Fruit fly (Drosophila melanogaster) whole organism, adult: ENCODE measurements around the gene baf.

Experiments
- CG11617 ChIP-seq: fragments of 200-800 bp; sonication (Bioruptor generic); optimal IDR thresholded peaks from 2 replicates; lab custom pipeline; 2017; ENCODE audit warnings: mild to moderate bottlenecking, missing biosample characterization, missing genetic modification reagents, missing genetic modification characterization
- CG12768 ChIP-seq: fragments of 200-800 bp; sonication (Bioruptor generic); optimal IDR thresholded peaks from 2 replicates; lab custom pipeline; 2017; ENCODE audit warnings: missing biosample characterization, missing genetic modification characterization, mild to moderate bottlenecking, moderate library complexity, missing genetic modification reagents
- CG14711 ChIP-seq: fragments of 200-800 bp; sonication (Bioruptor generic); optimal IDR thresholded peaks from 2 replicates; lab custom pipeline; 2018; ENCODE audit warnings: missing biosample characterization, mild to moderate bottlenecking, missing genetic modification characterization, moderate library complexity
- CG1620 ChIP-seq: fragments of 200-800 bp; sonication (Bioruptor generic); optimal IDR thresholded peaks from 2 replicates; lab custom pipeline; 2016; ENCODE audit warnings: missing biosample characterization, missing genetic modification characterization
- CG33017 ChIP-seq: fragments of 200-800 bp; sonication (Bioruptor generic); optimal IDR thresholded peaks from 2 replicates; lab custom pipeline; 2018; ENCODE audit warnings: missing biosample characterization, mild to moderate bottlenecking, missing genetic modification characterization, moderate library complexity
- CG5204 ChIP-seq: fragments of 200-800 bp; sonication (Bioruptor generic); optimal IDR thresholded peaks from 2 replicates; lab custom pipeline; 2016; ENCODE audit warnings: missing biosample characterization, missing genetic modification characterization
- CG7045 ChIP-seq: fragments of 200-800 bp; sonication (Bioruptor generic); optimal IDR thresholded peaks from 2 replicates; lab custom pipeline; 2017; ENCODE audit warnings: missing biosample characterization, mild to moderate bottlenecking, missing genetic modification characterization
- CG7101 ChIP-seq: fragments of 200-800 bp; sonication (Bioruptor generic); optimal IDR thresholded peaks from 2 replicates; lab custom pipeline; 2018; ENCODE audit warnings: missing biosample characterization, mild to moderate bottlenecking, missing genetic modification characterization, moderate library complexity
- Clk ChIP-seq: fragments of 200-800 bp; sonication (Bioruptor generic); optimal IDR thresholded peaks from 2 replicates; lab custom pipeline; 2017; ENCODE audit warnings: missing biosample characterization, missing genetic modification characterization
- Crg-1 ChIP-seq: fragments of 200-800 bp; sonication (Bioruptor generic); optimal IDR thresholded peaks from 2 replicates; lab custom pipeline; 2016; ENCODE audit warnings: missing biosample characterization, missing genetic modification characterization
- Hr96 ChIP-seq: fragments of 200-800 bp; sonication (Bioruptor generic); optimal IDR thresholded peaks from 2 replicates; lab custom pipeline; 2016; ENCODE audit warnings: missing biosample characterization, missing genetic modification characterization
- Mnt ChIP-seq: fragments of 200-800 bp; sonication (Bioruptor generic); optimal IDR thresholded peaks from 2 replicates; lab custom pipeline; 2016; ENCODE audit warnings: missing biosample characterization, mild to moderate bottlenecking, missing genetic modification characterization
- bab1 ChIP-seq: fragments of 200-800 bp; sonication (Bioruptor generic); optimal IDR thresholded peaks from 3 replicates; lab custom pipeline; 2019; ENCODE audit warnings: missing biosample characterization, mild to moderate bottlenecking, missing genetic modification characterization, moderate library complexity
- cic ChIP-seq: fragments of 200-800 bp; sonication (Bioruptor generic); optimal IDR thresholded peaks from 2 replicates; lab custom pipeline; 2017; ENCODE audit warnings: missing biosample characterization, mild to moderate bottlenecking, missing genetic modification characterization, moderate library complexity
- cnc ChIP-seq, 2 experiments: fragments of >200 bp; optimal IDR thresholded peaks; 2 replicates each; lab custom pipeline; 2017
- kay ChIP-seq: fragments of 200-800 bp; sonication (Bioruptor generic); peaks from one replicate; lab custom pipeline; 2016; ENCODE audit warnings: missing biosample characterization, missing genetic modification characterization, borderline replicate concordance
- ovo ChIP-seq: fragments of 200-800 bp; sonication (Bioruptor generic); optimal IDR thresholded peaks from 2 replicates; lab custom pipeline; 2016; ENCODE audit warnings: missing biosample characterization, missing genetic modification characterization
- pad ChIP-seq: fragments of 200-800 bp; sonication (Bioruptor generic); optimal IDR thresholded peaks from 3 replicates; lab custom pipeline; 2017; ENCODE audit warnings: missing biosample characterization, missing genetic modification characterization, mild to moderate bottlenecking, moderate library complexity, missing genetic modification reagents
- tj ChIP-seq: fragments of 200-800 bp; sonication (Bioruptor generic); optimal IDR thresholded peaks from 3 replicates; lab custom pipeline; 2017; ENCODE audit warnings: missing biosample characterization, mild to moderate bottlenecking, missing genetic modification characterization, moderate library complexity
- toe ChIP-seq: fragments of 200-800 bp; sonication (Bioruptor generic); optimal IDR thresholded peaks from 2 replicates; lab custom pipeline; 2016; ENCODE audit warnings: missing biosample characterization, missing genetic modification characterization

Gene baf

DNA sequence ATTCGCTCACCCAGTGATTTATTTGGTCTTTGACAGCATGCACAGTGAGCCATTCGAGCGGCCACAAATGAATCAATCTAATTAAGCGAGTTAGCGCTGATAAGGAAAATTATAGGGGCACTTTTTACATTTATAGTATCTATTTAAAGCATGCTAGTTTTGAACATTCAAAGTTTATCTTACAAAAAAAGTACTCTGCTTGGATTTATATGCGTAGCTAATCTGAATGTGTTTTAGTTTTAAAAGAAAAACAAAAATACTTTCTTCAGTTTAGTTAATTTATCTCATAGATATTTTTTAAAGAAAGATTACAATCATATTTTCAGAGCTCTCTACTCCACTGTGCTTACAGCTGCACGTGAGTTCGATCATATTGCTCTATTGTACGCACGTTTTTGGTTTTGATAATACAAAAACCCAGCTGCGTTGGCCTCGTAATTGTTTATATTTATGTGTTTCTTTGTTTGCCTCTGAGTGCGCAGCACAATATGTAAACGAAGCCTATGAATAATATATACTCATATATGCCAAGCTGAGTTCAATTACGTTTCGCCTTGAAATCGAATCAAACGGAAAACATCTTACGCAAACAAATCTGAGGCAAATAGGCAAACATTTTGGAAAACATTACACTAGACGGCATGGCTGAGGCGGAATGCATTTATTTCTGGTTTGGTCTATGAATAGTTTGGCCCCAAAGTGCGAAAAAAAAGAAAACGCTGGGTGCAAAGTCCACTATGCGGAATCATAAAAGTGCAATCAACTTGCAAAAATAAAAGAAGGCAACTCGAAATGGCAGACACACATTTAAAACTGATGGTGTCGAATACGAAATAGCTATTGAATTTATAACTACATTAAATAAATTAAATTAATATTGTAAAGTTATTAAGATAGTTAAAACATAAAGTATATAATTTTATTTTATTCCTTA is 27.3 kb upstream of the baf start:
- TF ChIP-seq CG12768: no peak
- TF ChIP-seq CG33017 (tag; lab: Kevin White, UChicago): peak; percentile 14
- TF ChIP-seq CG14711 (tag; lab: Kevin White, UChicago): peak; percentile 48
- peak; percentile 9 for TF ChIP-seq Mnt (GFP tag; lab: Kevin White, UChicago)
- TF ChIP-seq kay (GFP tag; lab: Kevin White, UChicago): peak; percentile 77
- peak; percentile 40 for TF ChIP-seq CG7101
- peak; percentile 24 for TF ChIP-seq bab1 (GFP tag; lab: Kevin White, UChicago)
- TF ChIP-seq pad (GFP tag; lab: Kevin White, UChicago): peak; percentile 19
- no peak for TF ChIP-seq cnc (optimal IDR thresholded peaks at IDR 0.05; lab: Kevin White, UChicago)

DNA sequence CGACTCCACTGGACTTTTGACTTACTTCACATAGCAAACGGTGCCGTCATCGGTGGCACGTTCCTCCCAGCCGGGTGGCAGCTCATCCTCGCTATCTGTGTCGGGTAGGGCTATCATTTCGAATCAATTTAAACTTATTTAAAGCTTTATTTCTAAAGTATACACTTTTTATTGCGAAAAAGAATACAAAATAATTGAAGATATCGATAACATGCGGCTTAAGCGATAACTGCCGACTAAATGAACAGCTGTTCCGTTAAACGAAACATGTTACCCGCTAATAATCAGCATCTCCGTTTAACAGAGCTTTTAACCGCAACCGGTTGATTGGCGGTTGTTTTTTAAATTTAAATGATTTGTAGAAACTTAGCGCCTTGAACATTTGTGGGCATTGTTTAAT is 25.2 kb upstream of the baf start, which contains the start of gene Wwox:
Gene Wwox (minus strand): TSS at position 215 of the 400 bp plus-strand sequence.
- peak; percentile 93 for TF ChIP-seq kay (GFP tag; lab: Kevin White, UChicago)
- no peak for TF ChIP-seq toe (GFP tag; lab: Kevin White, UChicago)

DNA sequence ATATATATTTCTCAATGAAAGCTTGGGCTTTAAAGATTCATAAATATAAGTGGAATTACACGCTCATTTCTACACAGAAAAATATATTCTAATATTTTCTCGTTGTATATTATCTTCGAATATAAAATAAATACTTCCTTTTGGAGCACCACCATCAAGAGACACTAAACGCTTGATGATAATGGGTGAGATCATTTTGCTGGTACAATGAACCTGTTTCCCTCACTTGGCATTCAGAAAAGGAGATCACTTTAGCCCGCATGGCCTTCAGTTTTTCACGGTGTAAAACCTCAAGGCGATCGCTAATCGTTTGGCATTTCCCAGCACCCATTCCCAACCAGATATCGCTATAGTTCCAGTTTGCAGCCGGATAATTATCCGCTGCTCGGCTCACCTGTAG is 23.2 kb upstream of the baf start:
- peak; percentile 63 for TF ChIP-seq CG5204 (GFP tag; lab: Kevin White, UChicago)
- TF ChIP-seq CG14711 (tag; lab: Kevin White, UChicago): peak; percentile 44
- peak; percentile 68 for TF ChIP-seq toe (GFP tag; lab: Kevin White, UChicago)
- peak; percentile 62 for TF ChIP-seq CG33017 (tag; lab: Kevin White, UChicago)
- TF ChIP-seq CG1620 (GFP tag; lab: Kevin White, UChicago): no peak
- TF ChIP-seq CG7101: peak; percentile 58
- peak; percentile 50 for TF ChIP-seq CG12768
- TF ChIP-seq CG7045: peak; percentile 74
- peak; percentile 16 for TF ChIP-seq Clk (GFP tag; lab: Kevin White, UChicago)
- no peak for TF ChIP-seq cnc (optimal IDR thresholded peaks at IDR 0.05; lab: Kevin White, UChicago)
- TF ChIP-seq cic (GFP tag; lab: Kevin White, UChicago): peak; percentile 89

DNA sequence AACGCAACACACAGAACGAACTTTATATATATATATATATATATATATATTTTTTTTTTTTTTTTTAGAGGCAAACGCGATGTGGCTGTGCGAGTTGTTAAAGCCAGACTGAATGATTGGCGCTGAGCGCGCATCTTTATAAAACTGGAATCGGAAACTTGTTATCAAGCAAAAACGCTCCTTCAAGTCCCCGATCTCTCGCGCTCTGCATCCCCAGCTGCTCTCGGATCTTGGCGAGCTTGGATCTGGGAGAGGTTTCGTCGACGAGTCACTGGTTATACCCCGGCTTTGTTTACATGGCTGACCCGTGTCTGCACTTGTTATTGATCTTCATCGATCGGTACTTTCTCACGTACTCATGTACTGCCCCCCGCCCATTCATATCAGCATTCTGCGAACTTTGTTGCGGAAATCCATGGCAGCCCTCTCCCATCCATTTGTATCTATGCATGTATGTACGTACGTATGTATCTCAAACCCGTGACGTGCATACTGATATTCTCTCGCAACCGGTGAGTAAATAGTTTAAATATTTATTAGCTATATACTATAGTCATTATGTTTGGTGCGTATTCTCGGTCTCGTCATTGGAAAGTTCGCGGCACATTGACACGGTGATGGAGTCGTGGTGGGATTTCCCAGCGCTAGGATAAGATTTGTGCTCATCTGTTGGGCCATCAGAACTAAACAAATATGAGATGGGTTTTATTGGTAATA is 21.9 kb upstream of the baf start, which contains the start of gene Spn28Dc:
Gene Spn28Dc (minus strand): TSS at position 51 of the 717 bp plus-strand sequence.
- TF ChIP-seq CG14711 (tag; lab: Kevin White, UChicago) (no peak), Hr96 (GFP tag; lab: Kevin White, UChicago) (no peak), Mnt (GFP tag; lab: Kevin White, UChicago) (peak; percentile 8), Clk (GFP tag; lab: Kevin White, UChicago) (no peak), pad (GFP tag; lab: Kevin White, UChicago) (no peak), CG11617 (GFP tag; lab: Kevin White, UChicago) (no peak), kay (GFP tag; lab: Kevin White, UChicago) (no peak), CG12768 (peak; percentile 44), Crg-1 (GFP tag; lab: Kevin White, UChicago) (peak; percentile 48), CG7101 (no peak), CG5204 (GFP tag; lab: Kevin White, UChicago) (no peak), CG7045 (no peak), cic (GFP tag; lab: Kevin White, UChicago) (peak; percentile 89), toe (GFP tag; lab: Kevin White, UChicago) (no peak), tj (peak; percentile 6), cnc (optimal IDR thresholded peaks at IDR 0.05; lab: Kevin White, UChicago) (no peak), CG33017 (tag; lab: Kevin White, UChicago) (no peak)

DNA sequence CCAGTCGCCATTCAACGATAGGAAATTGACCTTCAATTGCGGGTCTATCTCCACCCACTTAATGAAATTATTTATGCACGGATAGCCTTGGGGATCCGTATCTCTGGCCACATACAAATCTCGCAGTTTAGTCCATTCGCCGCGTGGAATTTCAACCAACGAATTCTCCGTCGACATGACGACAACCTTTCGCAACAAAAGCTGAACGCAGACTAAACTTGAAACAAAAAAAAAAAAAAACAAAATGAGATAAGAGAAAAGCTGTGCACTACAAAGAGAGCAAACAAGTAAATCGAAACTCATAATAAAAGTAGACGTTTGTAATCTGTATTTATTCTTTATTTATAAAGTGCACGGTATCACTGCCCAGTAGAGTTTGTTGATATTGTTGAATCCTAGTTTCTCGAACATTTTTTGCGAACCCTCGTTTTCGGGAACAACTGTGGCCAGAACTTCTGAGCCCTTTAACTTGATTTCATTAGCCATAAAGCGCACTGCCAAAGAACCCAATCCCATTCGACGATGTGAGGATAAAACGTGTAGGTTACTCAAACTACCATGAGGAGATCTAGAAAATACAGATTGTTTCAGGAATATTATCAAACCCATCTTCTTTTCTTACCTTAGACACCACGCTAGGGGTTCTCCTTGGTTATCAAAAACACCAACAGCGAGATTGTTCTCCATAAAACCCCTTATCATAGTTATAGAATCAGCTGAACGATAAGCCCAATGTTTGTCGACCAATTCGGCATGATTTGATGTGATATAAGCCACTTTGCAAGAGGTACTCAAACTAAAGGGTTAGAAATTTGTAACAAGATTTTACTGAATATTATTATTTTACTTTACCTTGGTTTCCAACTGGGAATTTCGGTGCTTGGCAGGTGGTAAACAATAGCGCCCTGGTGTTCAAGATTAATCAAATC is 19.7 kb upstream of the baf start, which contains the start of gene CG12560:
Gene CG12560 (minus strand): TSS at position 195 of the 929 bp plus-strand sequence.
- no peak for TF ChIP-seq CG7045
- peak; percentile 32 for TF ChIP-seq cic (GFP tag; lab: Kevin White, UChicago)
- TF ChIP-seq CG5204 (GFP tag; lab: Kevin White, UChicago): no peak
- TF ChIP-seq Mnt (GFP tag; lab: Kevin White, UChicago): peak; percentile 91
- no peak for TF ChIP-seq CG14711 (tag; lab: Kevin White, UChicago)
- TF ChIP-seq CG1620 (GFP tag; lab: Kevin White, UChicago): no peak
- TF ChIP-seq CG11617 (GFP tag; lab: Kevin White, UChicago): peak; percentile 20
- peak; percentile 32 for TF ChIP-seq tj
- no peak for TF ChIP-seq cnc (optimal IDR thresholded peaks at IDR 0.05; lab: Kevin White, UChicago)
- peak; percentile 28 for TF ChIP-seq CG12768
- peak; percentile 22 for TF ChIP-seq CG7101
- peak; percentile 36 for TF ChIP-seq CG33017 (tag; lab: Kevin White, UChicago)
- peak; percentile 21 for TF ChIP-seq bab1 (GFP tag; lab: Kevin White, UChicago)
- no peak for TF ChIP-seq Crg-1 (GFP tag; lab: Kevin White, UChicago)
- TF ChIP-seq pad (GFP tag; lab: Kevin White, UChicago): no peak
- no peak for TF ChIP-seq toe (GFP tag; lab: Kevin White, UChicago)
- TF ChIP-seq Hr96 (GFP tag; lab: Kevin White, UChicago): no peak
- TF ChIP-seq Clk (GFP tag; lab: Kevin White, UChicago): no peak
- TF ChIP-seq ovo (GFP tag; lab: Kevin White, UChicago): no peak
- TF ChIP-seq kay (GFP tag; lab: Kevin White, UChicago): no peak
